Worm (Caenorhabditis elegans) whole organism, L4 larva: ENCODE measurements around the gene hmg-11.

Source experiments
- F10B5.3 ChIP-seq: sonication (generic microtip); optimal IDR thresholded peaks from 2 replicates; lab custom pipeline; 2016; ENCODE audit warnings: mild to moderate bottlenecking, missing genetic modification characterization, missing compliant biosample characterization
- F26F4.8 ChIP-seq: fragments of 200-800 bp; sonication (Bioruptor generic); conservative IDR thresholded peaks from 2 replicates; pipeline ENCODE4 v1.3.6; 2022; ENCODE audit warnings: missing genetic modification characterization, missing compliant biosample characterization
- F49E8.2 ChIP-seq: sonication (generic microtip); optimal IDR thresholded peaks from 2 replicates; lab custom pipeline; 2016; ENCODE audit warnings: missing compliant biosample characterization, mild to moderate bottlenecking, missing genetic modification characterization, borderline replicate concordance
- T20F7.1 ChIP-seq: fragments of 200-800 bp; sonication (Bioruptor generic); optimal IDR thresholded peaks from 2 replicates; lab custom pipeline; 2018; ENCODE audit warnings: mild to moderate bottlenecking, missing genetic modification characterization, missing compliant biosample characterization
- Y48G9A.11 ChIP-seq: fragments of 200-800 bp; sonication (Bioruptor generic); IDR thresholded peaks from 2 replicates; pipeline ENCODE4 v1.3.6; 2022; ENCODE audit warnings: missing genetic modification reagents, missing genetic modification characterization, missing compliant biosample characterization
- Y5F2A.4 ChIP-seq: fragments of 200-800 bp; sonication (Bioruptor generic); optimal IDR thresholded peaks from 2 replicates; lab custom pipeline; 2018; ENCODE audit warnings: mild to moderate bottlenecking, missing genetic modification characterization, missing compliant biosample characterization
- ZK546.5 ChIP-seq, 2 experiments: sonication (generic microtip); optimal IDR thresholded peaks; 2 replicates each; lab custom pipeline; 2017; ENCODE audit warnings: missing biosample characterization in 2 of 2, missing genetic modification characterization in 2 of 2
- ama-1 ChIP-seq: fragments of 150-350 bp; optimal IDR thresholded peaks from 2 replicates; lab custom pipeline; 2014; ENCODE audit warnings: inconsistent platforms, mixed read lengths
- attf-4 ChIP-seq: sonication (generic microtip); optimal IDR thresholded peaks from 3 replicates; lab custom pipeline; 2017; ENCODE audit warnings: missing biosample characterization, missing genetic modification characterization
- ceh-20 ChIP-seq: fragments of 200-800 bp; sonication (Bioruptor generic); IDR thresholded peaks from 2 replicates; pipeline ENCODE4 v1.3.6; 2022; ENCODE audit warnings: missing genetic modification reagents, missing genetic modification characterization, missing compliant biosample characterization
- ceh-62 ChIP-seq: sonication (generic microtip); optimal IDR thresholded peaks from 2 replicates; lab custom pipeline; 2017; ENCODE audit warnings: missing biosample characterization, missing genetic modification characterization
- ces-1 ChIP-seq: fragments of 150-350 bp; sonication (generic microtip); optimal IDR thresholded peaks from 4 replicates; lab custom pipeline; 2014; ENCODE audit warnings: missing biosample characterization, missing genetic modification reagents, missing genetic modification characterization
- ctbp-1 ChIP-seq: fragments of 200-800 bp; sonication (Bioruptor generic); IDR thresholded peaks from 2 replicates; pipeline ENCODE4 v1.3.6; 2022; ENCODE audit warnings: missing genetic modification reagents, missing genetic modification characterization, missing compliant biosample characterization
- daf-16 ChIP-seq, 3 experiments: sonication (generic microtip); optimal IDR thresholded peaks; 2 replicates each; lab custom pipeline; 2016 to 2017; ENCODE audit warnings: missing genetic modification characterization in 3 of 3, missing genetic modification reagents in 3 of 3, mild to moderate bottlenecking in 2 of 3, missing compliant biosample characterization in 2 of 3, missing biosample characterization in 1 of 3, moderate library complexity in 1 of 3
- daf-19 ChIP-seq: fragments of 200-800 bp; sonication (Bioruptor generic); conservative IDR thresholded peaks from 2 replicates; pipeline ENCODE4 v1.3.6; 2022; ENCODE audit warnings: missing genetic modification characterization, missing compliant biosample characterization
- dmd-8 ChIP-seq: fragments of 200-800 bp; sonication (Bioruptor generic); IDR thresholded peaks from 2 replicates; pipeline ENCODE4 v1.3.6; 2022; ENCODE audit warnings: missing genetic modification characterization, missing compliant biosample characterization
- dmd-9 ChIP-seq: fragments of 200-800 bp; sonication (Bioruptor generic); IDR thresholded peaks from 2 replicates; pipeline ENCODE4 v1.3.6; 2022; ENCODE audit warnings: missing genetic modification reagents, missing genetic modification characterization, missing compliant biosample characterization
- dpl-1 ChIP-seq: fragments of 150-350 bp; optimal IDR thresholded peaks from 2 replicates; lab custom pipeline; 2014; ENCODE audit warnings: missing biosample characterization, missing genetic modification reagents, missing genetic modification characterization
- duxl-1 ChIP-seq: sonication (generic microtip); optimal IDR thresholded peaks from 2 replicates; lab custom pipeline; 2016; ENCODE audit warnings: mild to moderate bottlenecking, missing genetic modification characterization, moderate library complexity, missing compliant biosample characterization; ENCODE audit not compliant: poor library complexity
- egl-27 ChIP-seq: sonication (generic microtip); optimal IDR thresholded peaks from 3 replicates; lab custom pipeline; 2017; ENCODE audit warnings: missing biosample characterization, missing genetic modification reagents, missing genetic modification characterization
- fos-1 ChIP-seq: fragments of 150-350 bp; optimal IDR thresholded peaks from 2 replicates; lab custom pipeline; 2014; ENCODE audit warnings: missing biosample characterization, missing genetic modification characterization
- gei-8 ChIP-seq: fragments of 200-800 bp; sonication (Bioruptor generic); optimal IDR thresholded peaks from 2 replicates; lab custom pipeline; 2018; ENCODE audit warnings: mild to moderate bottlenecking, missing genetic modification characterization, missing compliant biosample characterization
- hlh-11 ChIP-seq: fragments of 200-800 bp; sonication (Bioruptor generic); optimal IDR thresholded peaks from 2 replicates; lab custom pipeline; 2018; ENCODE audit warnings: mild to moderate bottlenecking, missing genetic modification characterization, missing compliant biosample characterization
- lim-7 ChIP-seq: fragments of 200-800 bp; sonication (Bioruptor generic); IDR thresholded peaks from 2 replicates; pipeline ENCODE4 v1.3.6; 2022; ENCODE audit warnings: missing genetic modification characterization, missing compliant biosample characterization
- lin-1 ChIP-seq: fragments of 200-800 bp; sonication (Bioruptor generic); IDR thresholded peaks from 2 replicates; pipeline ENCODE4 v1.3.6; 2022; ENCODE audit warnings: missing genetic modification reagents, missing genetic modification characterization, missing compliant biosample characterization
- lin-13 ChIP-seq: fragments of 150-350 bp; optimal IDR thresholded peaks from 2 replicates; lab custom pipeline; 2014; ENCODE audit warnings: missing biosample characterization, missing genetic modification reagents, missing genetic modification characterization
- lin-29 ChIP-seq: fragments of 200-800 bp; sonication (Bioruptor generic); IDR thresholded peaks from 2 replicates; pipeline ENCODE4 v1.3.6; 2022; ENCODE audit warnings: missing genetic modification reagents, missing genetic modification characterization, missing compliant biosample characterization
- lin-39 ChIP-seq: fragments of 150-350 bp; optimal IDR thresholded peaks from 2 replicates; lab custom pipeline; 2014; ENCODE audit warnings: missing biosample characterization, missing genetic modification reagents, missing genetic modification characterization
- madf-9 ChIP-seq: fragments of 200-800 bp; sonication (Bioruptor generic); conservative IDR thresholded peaks from 2 replicates; pipeline ENCODE4 v1.3.6; 2022; ENCODE audit warnings: missing genetic modification reagents, missing genetic modification characterization, missing compliant biosample characterization
- mes-2 ChIP-seq: sonication (generic microtip); optimal IDR thresholded peaks from 2 replicates; lab custom pipeline; 2016; ENCODE audit warnings: missing genotype, mild to moderate bottlenecking, missing genetic modification characterization, missing compliant biosample characterization; ENCODE audit not compliant: poor library complexity, severe bottlenecking
- mxl-2 ChIP-seq: fragments of 200-800 bp; sonication (Bioruptor generic); conservative IDR thresholded peaks from 2 replicates; pipeline ENCODE4 v1.3.6; 2022; ENCODE audit warnings: missing genetic modification reagents, missing genetic modification characterization, missing compliant biosample characterization
- mxl-3 ChIP-seq: fragments of 200-800 bp; sonication (Bioruptor generic); optimal IDR thresholded peaks from 2 replicates; lab custom pipeline; 2018; ENCODE audit warnings: mild to moderate bottlenecking, missing genetic modification characterization, missing compliant biosample characterization
- nhr-10 ChIP-seq: fragments of 150-350 bp; optimal IDR thresholded peaks from 2 replicates; lab custom pipeline; 2014; ENCODE audit warnings: missing biosample characterization, missing genetic modification characterization
- nhr-102 ChIP-seq: sonication (generic microtip); optimal IDR thresholded peaks from 2 replicates; lab custom pipeline; 2016; ENCODE audit warnings: mild to moderate bottlenecking, missing genetic modification characterization, moderate library complexity, missing compliant biosample characterization
- nhr-11 ChIP-seq: fragments of 150-350 bp; optimal IDR thresholded peaks from 2 replicates; lab custom pipeline; 2014; ENCODE audit warnings: missing biosample characterization, missing genetic modification characterization
- nhr-111 ChIP-seq: fragments of 200-800 bp; sonication (Bioruptor generic); optimal IDR thresholded peaks from 2 replicates; lab custom pipeline; 2018; ENCODE audit warnings: mild to moderate bottlenecking, missing genetic modification characterization, missing compliant biosample characterization
- nhr-25 ChIP-seq: sonication (generic microtip); optimal IDR thresholded peaks from 2 replicates; lab custom pipeline; 2017; ENCODE audit warnings: missing genetic modification characterization, mild to moderate bottlenecking, missing compliant biosample characterization, antibody characterized with exemption, moderate library complexity, borderline replicate concordance; ENCODE audit not compliant: insufficient read depth
- nhr-28 ChIP-seq: fragments of 150-350 bp; optimal IDR thresholded peaks from 2 replicates; lab custom pipeline; 2014; ENCODE audit warnings: missing biosample characterization, missing genetic modification characterization
- nhr-76 ChIP-seq: fragments of 150-350 bp; optimal IDR thresholded peaks from 2 replicates; lab custom pipeline; 2014; ENCODE audit warnings: missing biosample characterization, missing genetic modification characterization
- php-3 ChIP-seq: fragments of 200-800 bp; sonication (Bioruptor generic); IDR thresholded peaks from 2 replicates; pipeline ENCODE4 v1.3.6; 2022; ENCODE audit warnings: missing genetic modification reagents, missing genetic modification characterization, missing compliant biosample characterization
- rbr-2 ChIP-seq: sonication (generic microtip); optimal IDR thresholded peaks from 2 replicates; lab custom pipeline; 2016; ENCODE audit warnings: missing genotype, missing genetic modification characterization, missing compliant biosample characterization
- saeg-2 ChIP-seq: fragments of 200-800 bp; sonication (Bioruptor generic); IDR thresholded peaks from 2 replicates; pipeline ENCODE4 v1.3.6; 2022; ENCODE audit warnings: missing genetic modification reagents, missing genetic modification characterization, missing compliant biosample characterization
- sdz-12 ChIP-seq: fragments of 200-800 bp; sonication (Bioruptor generic); optimal IDR thresholded peaks from 2 replicates; lab custom pipeline; 2018; ENCODE audit warnings: mild to moderate bottlenecking, missing genetic modification characterization, missing compliant biosample characterization
- set-16 ChIP-seq: fragments of 200-800 bp; sonication (Bioruptor generic); IDR thresholded peaks from 2 replicates; pipeline ENCODE4 v1.3.6; 2022; ENCODE audit warnings: missing genetic modification reagents, missing genetic modification characterization, missing compliant biosample characterization
- skn-1 ChIP-seq: fragments of 150-350 bp; optimal IDR thresholded peaks from 2 replicates; lab custom pipeline; 2014; ENCODE audit warnings: missing biosample characterization, missing genetic modification characterization
- snpc-4 ChIP-seq: fragments of 150-350 bp; optimal IDR thresholded peaks from 2 replicates; lab custom pipeline; 2014; ENCODE audit warnings: missing biosample characterization, missing genetic modification characterization
- spr-3 ChIP-seq: fragments of 200-800 bp; sonication (Bioruptor generic); optimal IDR thresholded peaks from 2 replicates; lab custom pipeline; 2018; ENCODE audit warnings: mild to moderate bottlenecking, missing genetic modification characterization, missing compliant biosample characterization
- unc-130 ChIP-seq: sonication (generic microtip); optimal IDR thresholded peaks from 2 replicates; lab custom pipeline; 2016; ENCODE audit warnings: missing genetic modification reagents, missing genetic modification characterization, missing compliant biosample characterization
- unc-39 ChIP-seq: sonication (generic microtip); optimal IDR thresholded peaks from 2 replicates; lab custom pipeline; 2017; ENCODE audit warnings: missing biosample characterization, missing genetic modification characterization
- zag-1 ChIP-seq: fragments of 150-350 bp; optimal IDR thresholded peaks from 2 replicates; lab custom pipeline; 2014; ENCODE audit warnings: missing biosample characterization, missing genetic modification characterization
- zip-2 ChIP-seq: fragments of 150-350 bp; optimal IDR thresholded peaks from 2 replicates; lab custom pipeline; 2014; ENCODE audit warnings: missing biosample characterization, missing genetic modification characterization
- ztf-11 ChIP-seq: fragments of 150-350 bp; optimal IDR thresholded peaks from 2 replicates; lab custom pipeline; 2014; ENCODE audit warnings: missing biosample characterization, missing genetic modification characterization

The hmg-11 gene

ce11 chrII:4672584-4673110 lies at the start of gene hmg-11, which contains the start of gene clec-140 (continued):
- TF ChIP-seq dmd-8 (GFP tag; lab: Robert Waterston, UW) (no peak), zip-2 (tag; lab: Kevin White, UChicago) (no peak), egl-27 (tag; lab: Kevin White, UChicago) (no peak), nhr-111 (GFP tag; lab: Kevin White, UChicago) (no peak), dmd-9 (GFP tag; lab: Robert Waterston, UW) (no peak), fos-1 (tag; lab: Kevin White, UChicago) (no peak), lin-29 (no peak), unc-39 (no peak), mxl-2 (no peak), Y48G9A.11 (no peak), ces-1 (GFP tag; lab: Kevin White, UChicago) (no peak), sdz-12 (GFP tag; lab: Kevin White, UChicago) (no peak), F10B5.3 (tag; lab: Kevin White, UChicago) (no peak), nhr-10 (tag; lab: Kevin White, UChicago) (no peak), ctbp-1 (GFP tag; lab: Robert Waterston, UW) (no peak), nhr-11 (tag; lab: Kevin White, UChicago) (no peak), duxl-1 (tag; lab: Kevin White, UChicago) (no peak), ceh-20 (no peak), nhr-102 (no peak), nhr-28 (peak; percentile 50), saeg-2 (GFP tag; lab: Robert Waterston, UW) (no peak), lim-7 (GFP tag; lab: Robert Waterston, UW) (no peak), attf-4 (tag; lab: Kevin White, UChicago) (no peak), php-3 (GFP tag; lab: Robert Waterston, UW) (no peak), zag-1 (tag; lab: Kevin White, UChicago) (no peak), gei-8 (no peak), snpc-4 (tag; lab: Kevin White, UChicago) (no peak), Y5F2A.4 (GFP tag; lab: Kevin White, UChicago) (no peak), ceh-62 (tag; lab: Kevin White, UChicago) (no peak), nhr-25 (peak; percentile 61), set-16 (no peak), mxl-3 (GFP tag; lab: Kevin White, UChicago) (peak; percentile 87), nhr-76 (tag; lab: Kevin White, UChicago) (no peak), T20F7.1 (no peak), hlh-11 (peak; percentile 66), F49E8.2 (tag; lab: Kevin White, UChicago) (no peak), ZK546.5 (tag; optimal IDR thresholded peaks at IDR 0.05; lab: Kevin White, UChicago) (no peak), madf-9 (GFP tag; lab: Robert Waterston, UW) (no peak), lin-13 (GFP tag; lab: Kevin White, UChicago) (no peak), ztf-11 (no peak), lin-1 (no peak), daf-16 (GFP tag; optimal IDR thresholded peaks at IDR 0.05; lab: Kevin White, UChicago) (no peak), daf-16 (tag; optimal IDR thresholded peaks at IDR 0.05; lab: Kevin White, UChicago) (no peak), ama-1 (no peak), daf-19 (no peak), spr-3 (GFP tag; lab: Kevin White, UChicago) (no peak), dpl-1 (peak; percentile 40), rbr-2 (tag; lab: Kevin White, UChicago) (peak; percentile 51), F26F4.8 (no peak), mes-2 (tag; lab: Kevin White, UChicago) (no peak), lin-39 (no peak), unc-130 (GFP tag; lab: Kevin White, UChicago) (no peak), skn-1 (tag; lab: Kevin White, UChicago) (no peak)
